Worm (Caenorhabditis elegans) whole organism, dauer: ENCODE measurements around the gene F47B8.10.

Experiments used
- unc-62 ChIP-seq: sonication (generic microtip); optimal IDR thresholded peaks from 2 replicates; lab custom pipeline; 2017; ENCODE audit warnings: missing biosample characterization, missing genetic modification reagents, missing genetic modification characterization

Gene F47B8.10

ce11 chrV:14394743-14395142 is 53.0 kb downstream of the F47B8.10 start, which contains the start of gene C15H11.13:
Gene C15H11.13, plus strand, starts transcription at chrV:14395043.
- TF ChIP-seq unc-62: no peak
